Fruit fly (Drosophila melanogaster) Kc167 (cell line): ENCODE results near the gene p.

Source experiments
- Myc ChIP-seq: fragments of >200 bp; optimal IDR thresholded peaks from 2 replicates; lab custom pipeline; 2017; ENCODE audit warnings: missing external identifiers
- Sin3A ChIP-seq: fragments of >200 bp; optimal IDR thresholded peaks from 2 replicates; lab custom pipeline; 2018; ENCODE audit warnings: missing external identifiers
- h ChIP-seq: fragments of >200 bp; optimal IDR thresholded peaks from 3 replicates; lab custom pipeline; 2018; ENCODE audit warnings: missing external identifiers
- insv ChIP-seq: fragments of >200 bp; optimal IDR thresholded peaks from 3 replicates; lab custom pipeline; 2018; ENCODE audit warnings: missing external identifiers
- psq ChIP-seq: fragments of >200 bp; optimal IDR thresholded peaks from 2 replicates; lab custom pipeline; 2017; ENCODE audit warnings: missing external identifiers
- ttk ChIP-seq: sonication (Bioruptor generic); optimal IDR thresholded peaks from 2 replicates; lab custom pipeline; 2017; ENCODE audit warnings: missing external identifiers

p gene

dm6 chr3R:8704669-8705068, 34.2 kb upstream of the p start:
- TF ChIP-seq Myc (lab: Kevin White, UChicago) (no peak), psq (lab: Kevin White, UChicago) (no peak), Sin3A (lab: Kevin White, UChicago) (no peak), h (no peak), insv (lab: Kevin White, UChicago) (no peak), ttk (lab: Kevin White, UChicago) (no peak)

- TF ChIP-seq psq (lab: Kevin White, UChicago) (no peak), h (no peak), insv (lab: Kevin White, UChicago) (no peak), ttk (lab: Kevin White, UChicago) (no peak), Myc (lab: Kevin White, UChicago) (no peak), Sin3A (lab: Kevin White, UChicago) (no peak)
Observed at dm6 chr3R:8701197-8701596, 30.7 kb upstream of the p start.

DNA sequence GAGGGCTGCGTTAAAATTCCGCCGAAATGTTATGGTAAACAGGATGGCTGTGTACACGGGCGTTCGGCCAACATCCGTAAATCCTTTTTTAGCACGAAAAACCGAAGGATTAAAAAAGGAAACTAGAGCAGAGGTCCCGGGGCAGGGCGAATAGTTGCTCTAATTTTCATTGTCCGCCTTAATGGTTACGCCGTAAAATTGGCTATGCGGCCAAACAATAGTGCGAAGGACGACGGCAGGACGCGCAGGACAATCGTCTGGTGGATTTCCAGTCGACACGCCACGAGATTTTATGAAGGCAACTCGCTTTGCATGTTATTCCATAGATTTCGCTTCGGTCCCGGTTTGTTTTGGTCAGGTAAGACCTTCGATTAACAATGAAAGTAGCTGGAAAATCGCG, 30.2 kb upstream of the p start:
- TF ChIP-seq Myc (lab: Kevin White, UChicago) (no peak), ttk (lab: Kevin White, UChicago) (no peak), psq (lab: Kevin White, UChicago) (no peak), insv (lab: Kevin White, UChicago) (no peak)

DNA sequence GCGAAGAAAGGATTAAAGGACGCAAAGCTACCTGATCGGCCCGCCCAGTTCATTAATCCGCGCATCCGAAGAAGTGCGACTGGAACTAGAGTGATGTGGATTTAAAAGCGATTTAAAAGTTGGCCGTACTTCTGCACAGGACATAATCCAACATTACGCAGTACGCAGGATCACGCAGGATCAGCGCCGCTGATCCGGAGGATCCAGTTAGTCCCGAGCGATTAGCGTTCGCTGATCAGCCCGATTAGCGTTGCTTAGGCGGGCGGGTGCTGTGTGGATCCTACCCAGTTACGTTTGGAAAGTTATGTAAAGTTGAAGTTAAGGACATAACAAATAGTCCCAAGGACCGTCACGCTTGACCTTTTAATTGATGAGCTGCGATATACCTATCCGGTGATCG, 28.7 kb upstream of the p start:
- no peak for TF ChIP-seq ttk (lab: Kevin White, UChicago)
- TF ChIP-seq psq (lab: Kevin White, UChicago) = no peak
- TF ChIP-seq insv (lab: Kevin White, UChicago) = no peak
- no peak for TF ChIP-seq Myc (lab: Kevin White, UChicago)
- no peak for TF ChIP-seq Sin3A (lab: Kevin White, UChicago)
- TF ChIP-seq h = no peak

DNA sequence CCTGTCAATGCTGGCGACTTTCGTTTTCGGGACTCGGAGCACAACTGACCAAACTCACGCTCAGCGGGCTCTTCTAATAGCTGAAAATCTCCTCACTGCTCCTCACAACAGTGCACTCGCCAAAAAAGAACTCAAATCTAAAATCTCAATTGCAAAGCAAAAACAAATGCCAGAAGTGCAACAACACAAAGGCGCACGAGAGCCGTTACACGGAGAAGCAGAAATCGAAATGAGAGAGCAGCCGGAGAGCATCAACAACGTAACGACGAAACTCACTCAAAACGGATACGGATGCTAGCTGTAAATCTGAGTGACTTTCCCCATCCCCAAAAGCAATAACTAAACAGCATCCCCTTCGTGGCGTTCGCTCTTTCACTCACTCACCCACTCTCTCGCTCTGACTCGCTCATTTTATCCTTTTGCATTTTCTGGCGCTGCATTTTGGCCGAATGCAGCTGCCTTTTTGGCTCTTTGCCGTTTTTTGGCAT, 27.3 kb upstream of the p start, which contains the start of gene hb:
TSS of gene hb (minus strand) at position 51 of the 488 bp plus-strand sequence.
- TF ChIP-seq Myc (lab: Kevin White, UChicago) = no peak
- no peak for TF ChIP-seq h
- TF ChIP-seq ttk (lab: Kevin White, UChicago) = no peak
- TF ChIP-seq psq (lab: Kevin White, UChicago) = no peak
- no peak for TF ChIP-seq Sin3A (lab: Kevin White, UChicago)
- TF ChIP-seq insv (lab: Kevin White, UChicago) = no peak

DNA sequence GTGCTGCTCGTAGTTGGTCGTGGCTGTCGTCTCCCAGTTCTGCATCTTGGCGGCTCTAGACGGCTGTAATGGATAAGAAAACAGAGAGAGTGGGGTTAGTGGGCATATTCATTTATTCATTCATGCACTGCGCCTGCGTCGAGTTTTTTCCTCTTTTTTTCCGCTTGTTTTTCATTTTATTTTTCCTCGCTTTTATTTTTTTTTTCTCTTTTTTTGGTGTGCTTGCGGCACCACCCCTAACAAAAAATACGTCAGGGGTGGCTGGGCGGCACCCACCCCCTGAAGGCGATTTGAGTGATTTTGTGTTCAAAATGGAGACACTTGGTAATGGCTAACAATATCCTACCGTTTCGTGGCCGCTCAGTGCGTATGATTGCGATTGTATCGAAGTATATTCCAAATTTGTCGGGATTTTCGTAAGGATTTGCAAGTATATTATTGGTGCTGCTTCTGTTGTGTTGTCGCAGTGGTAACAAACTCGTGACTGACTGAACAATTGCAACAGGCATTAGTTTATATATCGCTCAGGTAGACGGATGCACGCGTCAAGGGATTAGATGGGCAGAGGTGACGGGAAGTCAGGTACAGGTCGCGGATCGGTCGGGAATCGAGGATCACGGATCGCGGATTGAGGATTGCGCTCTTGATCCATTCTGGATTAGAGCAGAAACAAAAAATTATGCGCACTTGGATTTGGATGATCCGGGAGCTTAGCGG, 23.8 kb upstream of the p start:
- TF ChIP-seq Sin3A (lab: Kevin White, UChicago) (no peak), h (no peak), insv (lab: Kevin White, UChicago) (no peak), psq (lab: Kevin White, UChicago) (no peak), Myc (lab: Kevin White, UChicago) (no peak), ttk (lab: Kevin White, UChicago) (no peak)

- TF ChIP-seq insv (lab: Kevin White, UChicago) (no peak), Myc (lab: Kevin White, UChicago) (no peak), Sin3A (lab: Kevin White, UChicago) (no peak), ttk (lab: Kevin White, UChicago) (no peak), psq (lab: Kevin White, UChicago) (no peak), h (no peak)
Observed at dm6 chr3R:8686446-8686845, 16.0 kb upstream of the p start.

- TF ChIP-seq ttk (lab: Kevin White, UChicago) (no peak), psq (lab: Kevin White, UChicago) (no peak)
Observed at dm6 chr3R:8684328-8685177, 14.1 kb upstream of the p start, which contains the start of gene CG44227. CG44227 (minus strand) TSS chr3R:8685176.

dm6 chr3R:8683280-8683679, 12.8 kb upstream of the p start:
- TF ChIP-seq Myc (lab: Kevin White, UChicago) = no peak
- TF ChIP-seq Sin3A (lab: Kevin White, UChicago) = no peak
- no peak for TF ChIP-seq ttk (lab: Kevin White, UChicago)
- no peak for TF ChIP-seq insv (lab: Kevin White, UChicago)
- no peak for TF ChIP-seq psq (lab: Kevin White, UChicago)
- TF ChIP-seq h = no peak

dm6 chr3R:8680611-8681010, 10.1 kb upstream of the p start:
- TF ChIP-seq Myc (lab: Kevin White, UChicago) = no peak
- TF ChIP-seq Sin3A (lab: Kevin White, UChicago) = no peak
- no peak for TF ChIP-seq ttk (lab: Kevin White, UChicago)
- no peak for TF ChIP-seq psq (lab: Kevin White, UChicago)
- no peak for TF ChIP-seq insv (lab: Kevin White, UChicago)

DNA sequence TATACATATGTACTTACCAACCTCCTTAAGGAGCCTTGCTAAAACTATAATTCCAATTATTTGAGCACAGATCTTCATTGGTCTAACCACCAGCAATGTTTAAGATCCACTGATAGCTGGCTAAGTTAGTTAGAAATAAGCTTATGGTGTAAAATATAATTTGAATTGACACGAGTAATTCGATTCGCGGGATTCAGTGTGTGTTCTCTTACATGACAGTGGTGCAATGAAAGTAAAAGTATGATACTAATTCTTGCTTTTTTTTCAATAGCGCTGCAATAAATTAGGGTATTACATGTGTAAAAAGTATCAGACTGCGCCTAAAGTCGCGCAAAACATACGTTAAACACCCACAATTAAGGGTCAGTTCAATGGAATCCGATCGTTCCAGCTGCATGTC, 9.4 kb upstream of the p start, which contains the start of gene CG33325:
TSS of gene CG33325 (minus strand) at position 101 of the 400 bp plus-strand sequence.
- TF ChIP-seq ttk (lab: Kevin White, UChicago) (no peak), Myc (lab: Kevin White, UChicago) (no peak), h (no peak), insv (lab: Kevin White, UChicago) (no peak), psq (lab: Kevin White, UChicago) (no peak), Sin3A (lab: Kevin White, UChicago) (no peak)
